Fruit fly (Drosophila melanogaster) whole organism, embryonic: ENCODE data around the gene Eip75B.
A peak's percentile ranks its signal among the peaks of the same experiment; 100 is the strongest.

Source experiments
- Aef1 ChIP-seq: fragments of 200-800 bp; sonication (Bioruptor generic); IDR thresholded peaks from 3 replicates; pipeline ENCODE4 v1.3.6; 2022; ENCODE audit warnings: missing biosample characterization, missing genetic modification characterization
- B-H2 ChIP-seq: fragments of 200-800 bp; sonication (Bioruptor generic); optimal IDR thresholded peaks from 2 replicates; lab custom pipeline; 2018; ENCODE audit warnings: missing biosample characterization, mild to moderate bottlenecking, missing genetic modification characterization
- BEAF-32 ChIP-seq: fragments of 200-800 bp; sonication (Bioruptor generic); optimal IDR thresholded peaks from 3 replicates; lab custom pipeline; 2017; ENCODE audit warnings: missing biosample characterization, missing genetic modification characterization, mild to moderate bottlenecking, moderate library complexity, missing genetic modification reagents
- BtbVII ChIP-seq: fragments of 200-800 bp; sonication (Bioruptor generic); optimal IDR thresholded peaks from 3 replicates; lab custom pipeline; 2017; ENCODE audit warnings: missing biosample characterization, mild to moderate bottlenecking, missing genetic modification characterization
- CG10462 ChIP-seq: fragments of 200-800 bp; sonication (Bioruptor generic); optimal IDR thresholded peaks from 2 replicates; lab custom pipeline; 2016; ENCODE audit warnings: missing biosample characterization, missing genetic modification characterization
- CG11085 ChIP-seq: fragments of 200-800 bp; sonication (Bioruptor generic); IDR thresholded peaks from 2 replicates; pipeline ENCODE4 v1.3.6; 2022; ENCODE audit warnings: missing biosample characterization, missing genetic modification characterization
- CG13424 ChIP-seq: fragments of 200-800 bp; sonication (Bioruptor generic); optimal IDR thresholded peaks from 2 replicates; lab custom pipeline; 2019; ENCODE audit warnings: missing biosample characterization, mild to moderate bottlenecking, missing genetic modification characterization, moderate library complexity
- CG14965 ChIP-seq: fragments of 200-800 bp; sonication (Bioruptor generic); optimal IDR thresholded peaks from 2 replicates; lab custom pipeline; 2016; ENCODE audit warnings: missing biosample characterization, missing genetic modification characterization, borderline replicate concordance
- CG15514 ChIP-seq: fragments of 200-800 bp; sonication (Bioruptor generic); optimal IDR thresholded peaks from 3 replicates; lab custom pipeline; 2017; ENCODE audit warnings: missing biosample characterization, missing genetic modification characterization, mild to moderate bottlenecking, moderate library complexity, missing genetic modification reagents
- CG18011 ChIP-seq: fragments of 200-800 bp; sonication (Bioruptor generic); optimal IDR thresholded peaks from 2 replicates; lab custom pipeline; 2017; ENCODE audit warnings: missing biosample characterization, missing genetic modification characterization, mild to moderate bottlenecking, moderate library complexity, missing genotype
- CG2678 ChIP-seq: fragments of 200-800 bp; sonication (Bioruptor generic); optimal IDR thresholded peaks from 3 replicates; lab custom pipeline; 2019; ENCODE audit warnings: missing biosample characterization, mild to moderate bottlenecking, missing genetic modification characterization, moderate library complexity
- CG3407 ChIP-seq: fragments of 200-800 bp; sonication (Bioruptor generic); optimal IDR thresholded peaks from 2 replicates; lab custom pipeline; 2018; ENCODE audit warnings: missing biosample characterization, mild to moderate bottlenecking, missing genetic modification characterization
- CG3847 ChIP-seq: fragments of 200-800 bp; sonication (Bioruptor generic); IDR thresholded peaks from 2 replicates; pipeline ENCODE4 v1.3.6; 2022; ENCODE audit warnings: missing biosample characterization, missing genetic modification characterization
- CG42726 ChIP-seq: fragments of 200-800 bp; sonication (Bioruptor generic); IDR thresholded peaks from 2 replicates; pipeline ENCODE4 v1.3.6; 2022; ENCODE audit warnings: missing biosample characterization, missing genetic modification characterization; ENCODE audit not compliant: partially characterized antibody
- CG43689 ChIP-seq: fragments of 200-800 bp; sonication (Bioruptor generic); IDR thresholded peaks from 2 replicates; pipeline ENCODE4 v1.3.6; 2022; ENCODE audit warnings: missing biosample characterization, missing genetic modification characterization
- CG4617 ChIP-seq: fragments of 200-800 bp; sonication (Bioruptor generic); optimal IDR thresholded peaks from 3 replicates; lab custom pipeline; 2016; ENCODE audit warnings: missing biosample characterization, missing genetic modification characterization, borderline replicate concordance
- CG5245 ChIP-seq: fragments of 200-800 bp; sonication (Bioruptor generic); optimal IDR thresholded peaks from 3 replicates; lab custom pipeline; 2016; ENCODE audit warnings: missing biosample characterization, missing genetic modification characterization
- Fer1 ChIP-seq: fragments of 200-800 bp; sonication (Bioruptor generic); optimal IDR thresholded peaks from 2 replicates; lab custom pipeline; 2017; ENCODE audit warnings: missing biosample characterization, mild to moderate bottlenecking, missing genetic modification characterization
- Fer3 ChIP-seq: fragments of 200-800 bp; sonication (Bioruptor generic); optimal IDR thresholded peaks from 2 replicates; lab custom pipeline; 2018; ENCODE audit warnings: missing biosample characterization, mild to moderate bottlenecking, missing genetic modification characterization, moderate library complexity
- H2.0 ChIP-seq: fragments of 200-800 bp; sonication (Bioruptor generic); IDR thresholded peaks from 2 replicates; pipeline ENCODE4 v1.3.6; 2022; ENCODE audit warnings: missing biosample characterization, missing genetic modification characterization
- Hmr ChIP-seq: fragments of 200-800 bp; sonication (Bioruptor generic); optimal IDR thresholded peaks from 3 replicates; lab custom pipeline; 2017; ENCODE audit warnings: mild to moderate bottlenecking, missing biosample characterization, missing genetic modification reagents, missing genetic modification characterization
- Lhr ChIP-seq: fragments of 200-800 bp; sonication (Bioruptor generic); optimal IDR thresholded peaks from 3 replicates; lab custom pipeline; 2017; ENCODE audit warnings: mild to moderate bottlenecking, missing biosample characterization, missing genetic modification reagents, missing genetic modification characterization
- Lim3 ChIP-seq: fragments of 200-800 bp; sonication (Bioruptor generic); IDR thresholded peaks from 2 replicates; pipeline ENCODE4 v1.3.6; 2022; ENCODE audit warnings: missing biosample characterization, missing genetic modification characterization
- NFAT ChIP-seq: fragments of 200-800 bp; sonication (Bioruptor generic); IDR thresholded peaks from 2 replicates; pipeline ENCODE4 v1.3.6; 2022; ENCODE audit warnings: missing biosample characterization, missing genetic modification characterization
- Nf-YC ChIP-seq: fragments of 200-800 bp; optimal IDR thresholded peaks from 3 replicates; lab custom pipeline; 2019; ENCODE audit warnings: missing biosample characterization, mild to moderate bottlenecking, missing genetic modification characterization, moderate library complexity
- NfI ChIP-seq: fragments of 200-800 bp; sonication (Bioruptor generic); optimal IDR thresholded peaks from 3 replicates; lab custom pipeline; 2018; ENCODE audit warnings: missing biosample characterization, mild to moderate bottlenecking, missing genetic modification characterization, moderate library complexity
- Oli ChIP-seq: fragments of 200-800 bp; sonication (Bioruptor generic); optimal IDR thresholded peaks from 2 replicates; lab custom pipeline; 2018; ENCODE audit warnings: missing biosample characterization, mild to moderate bottlenecking, missing genetic modification characterization, moderate library complexity
- Rx ChIP-seq: fragments of 200-800 bp; sonication (Bioruptor generic); IDR thresholded peaks from 2 replicates; pipeline ENCODE4 v1.3.6; 2022; ENCODE audit warnings: missing biosample characterization, missing genetic modification characterization
- TFAM ChIP-seq: fragments of 200-800 bp; sonication (Bioruptor generic); optimal IDR thresholded peaks from 2 replicates; lab custom pipeline; 2017; ENCODE audit warnings: missing biosample characterization, missing genetic modification characterization, inconsistent platforms
- Vsx1 ChIP-seq: fragments of 200-800 bp; sonication (Bioruptor generic); optimal IDR thresholded peaks from 2 replicates; lab custom pipeline; 2017; ENCODE audit warnings: missing biosample characterization, mild to moderate bottlenecking, missing genetic modification characterization, missing genetic modification reagents
- ara ChIP-seq: fragments of 200-800 bp; sonication (Bioruptor generic); IDR thresholded peaks from 2 replicates; pipeline ENCODE4 v1.3.6; 2022; ENCODE audit warnings: missing biosample characterization, missing genetic modification characterization
- ase ChIP-seq: fragments of 200-800 bp; sonication (Bioruptor generic); IDR thresholded peaks from 3 replicates; pipeline ENCODE4 v1.3.6; 2022; ENCODE audit warnings: missing biosample characterization, missing genetic modification characterization
- az2 ChIP-seq: fragments of 200-800 bp; sonication (Bioruptor generic); optimal IDR thresholded peaks from 3 replicates; lab custom pipeline; 2016; ENCODE audit warnings: missing biosample characterization, missing genetic modification characterization
- crc ChIP-seq: fragments of 200-800 bp; sonication (Bioruptor generic); optimal IDR thresholded peaks from 2 replicates; lab custom pipeline; 2016; ENCODE audit warnings: missing biosample characterization, missing genetic modification characterization
- crol ChIP-seq: fragments of 200-800 bp; sonication (Bioruptor generic); IDR thresholded peaks from 2 replicates; pipeline ENCODE4 v1.3.6; 2022; ENCODE audit warnings: missing biosample characterization, missing genetic modification characterization
- fd3F ChIP-seq: fragments of 200-800 bp; sonication (Bioruptor generic); optimal IDR thresholded peaks from 2 replicates; lab custom pipeline; 2018; ENCODE audit warnings: missing biosample characterization, mild to moderate bottlenecking, missing genetic modification characterization, moderate library complexity
- fd64A ChIP-seq: fragments of 200-800 bp; sonication (Bioruptor generic); optimal IDR thresholded peaks from 3 replicates; lab custom pipeline; 2018; ENCODE audit warnings: missing biosample characterization, mild to moderate bottlenecking, missing genetic modification characterization
- gcm2 ChIP-seq: fragments of 200-800 bp; sonication (Bioruptor generic); optimal IDR thresholded peaks from 2 replicates; lab custom pipeline; 2016; ENCODE audit warnings: missing biosample characterization, missing genetic modification characterization
- gem ChIP-seq: fragments of 200-800 bp; sonication (Bioruptor generic); optimal IDR thresholded peaks from 2 replicates; lab custom pipeline; 2019; ENCODE audit warnings: missing biosample characterization, mild to moderate bottlenecking, missing genetic modification characterization, moderate library complexity
- gsb-n ChIP-seq: fragments of 200-800 bp; sonication (Bioruptor generic); optimal IDR thresholded peaks from 3 replicates; lab custom pipeline; 2018; ENCODE audit warnings: missing biosample characterization, mild to moderate bottlenecking, missing genetic modification characterization
- klu ChIP-seq: fragments of 200-800 bp; sonication (Bioruptor generic); IDR thresholded peaks from 2 replicates; pipeline ENCODE4 v1.3.6; 2022; ENCODE audit warnings: missing biosample characterization, missing genetic modification characterization
- lab ChIP-seq: fragments of 200-800 bp; sonication (Bioruptor generic); optimal IDR thresholded peaks from 3 replicates; lab custom pipeline; 2017; ENCODE audit warnings: missing biosample characterization, missing genetic modification characterization, mild to moderate bottlenecking, moderate library complexity, missing genetic modification reagents
- luna ChIP-seq: fragments of 200-800 bp; sonication (Bioruptor generic); optimal IDR thresholded peaks from 2 replicates; lab custom pipeline; 2016; ENCODE audit warnings: missing biosample characterization, missing genetic modification characterization
- pita ChIP-seq: fragments of 200-800 bp; sonication (Bioruptor generic); optimal IDR thresholded peaks from 2 replicates; lab custom pipeline; 2017; ENCODE audit warnings: missing biosample characterization, mild to moderate bottlenecking, missing genetic modification characterization
- sna ChIP-seq: fragments of 200-800 bp; sonication (Bioruptor generic); IDR thresholded peaks from 2 replicates; pipeline ENCODE4 v1.3.6; 2022; ENCODE audit warnings: missing biosample characterization, missing genetic modification characterization; ENCODE audit not compliant: partially characterized antibody
- so ChIP-seq: fragments of 200-800 bp; sonication (Bioruptor generic); IDR thresholded peaks from 3 replicates; pipeline ENCODE4 v1.3.6; 2022; ENCODE audit warnings: missing biosample characterization, missing genetic modification characterization
- stwl ChIP-seq: fragments of 200-800 bp; sonication (Bioruptor generic); optimal IDR thresholded peaks from 3 replicates; lab custom pipeline; 2018; ENCODE audit warnings: missing biosample characterization, mild to moderate bottlenecking, missing genetic modification characterization, moderate library complexity
- toy ChIP-seq: fragments of 200-800 bp; sonication (Bioruptor generic); IDR thresholded peaks from 2 replicates; pipeline ENCODE4 v1.3.6; 2022; ENCODE audit warnings: missing biosample characterization, missing genetic modification characterization
- vfl ChIP-seq: fragments of 200-800 bp; sonication (Bioruptor generic); optimal IDR thresholded peaks from 2 replicates; lab custom pipeline; 2016; ENCODE audit warnings: missing biosample characterization, missing genetic modification characterization

The Eip75B gene

dm6 chr3L:17948643-17949506 lies 115.6 kb downstream of the Eip75B start (continued):
- TF ChIP-seq H2.0 (GFP tag; lab: Robert Waterston, UW): peak; percentile 38; the same call in 1 of the 2 replicates
- peak; percentile 74 for TF ChIP-seq lab (GFP tag; lab: Kevin White, UChicago)
- no peak for TF ChIP-seq CG4617 (GFP tag; lab: Kevin White, UChicago)
- TF ChIP-seq CG43689 (GFP tag; lab: Robert Waterston, UW): no peak
- TF ChIP-seq ase (GFP tag; lab: Robert Waterston, UW): no peak
- no peak for TF ChIP-seq CG13424 (tag; lab: Kevin White, UChicago)
- TF ChIP-seq vfl (GFP tag; lab: Kevin White, UChicago): no peak
- TF ChIP-seq TFAM (GFP tag; lab: Kevin White, UChicago): no peak
- no peak for TF ChIP-seq gcm2 (GFP tag; lab: Kevin White, UChicago)
- no peak for TF ChIP-seq gsb-n
- no peak for TF ChIP-seq Fer3
- TF ChIP-seq BEAF-32 (GFP tag; lab: Kevin White, UChicago): no peak
- no peak for TF ChIP-seq Aef1 (GFP tag; lab: Robert Waterston, UW)
- no peak for TF ChIP-seq CG5245
- no peak for TF ChIP-seq so (GFP tag; lab: Robert Waterston, UW)
- TF ChIP-seq toy (GFP tag; lab: Robert Waterston, UW): peak; percentile 59; the same call in 1 of the 2 replicates
- TF ChIP-seq BtbVII (GFP tag; lab: Kevin White, UChicago): no peak
- peak; percentile 49 for TF ChIP-seq CG2678 (tag; lab: Kevin White, UChicago)
- no peak for TF ChIP-seq sna (GFP tag; lab: Robert Waterston, UW)
- no peak for TF ChIP-seq CG14965 (GFP tag; lab: Kevin White, UChicago)
- TF ChIP-seq Rx (GFP tag; lab: Robert Waterston, UW): no peak
- TF ChIP-seq klu (GFP tag; lab: Robert Waterston, UW): 0 out of 2 replicates have a peak, but pooled peaks have one; percentile 35
- no peak for TF ChIP-seq CG11085 (GFP tag; lab: Robert Waterston, UW)
- no peak for TF ChIP-seq Vsx1
- TF ChIP-seq NFAT (GFP tag; lab: Robert Waterston, UW): peak; percentile 85
- no peak for TF ChIP-seq CG3847
- TF ChIP-seq stwl (tag; lab: Kevin White, UChicago): no peak
- TF ChIP-seq crol (GFP tag; lab: Robert Waterston, UW): peak; percentile 99
- TF ChIP-seq Hmr (GFP tag; lab: Kevin White, UChicago): peak; percentile 3
- TF ChIP-seq pita (GFP tag; lab: Kevin White, UChicago): no peak
- peak; percentile 66 for TF ChIP-seq CG42726 (GFP tag; lab: Robert Waterston, UW)
- peak; percentile 37 for TF ChIP-seq gem (tag; lab: Kevin White, UChicago)
- no peak for TF ChIP-seq fd3F (GFP tag; lab: Kevin White, UChicago)
- no peak for TF ChIP-seq CG3407 (GFP tag; lab: Kevin White, UChicago)
- TF ChIP-seq fd64A (GFP tag; lab: Kevin White, UChicago): no peak
- TF ChIP-seq az2 (GFP tag; lab: Kevin White, UChicago): no peak
- peak; percentile 18 for TF ChIP-seq CG15514 (GFP tag; lab: Kevin White, UChicago)
- TF ChIP-seq Lim3 (GFP tag; lab: Robert Waterston, UW): no peak
- no peak for TF ChIP-seq crc (GFP tag; lab: Kevin White, UChicago)
- no peak for TF ChIP-seq NfI (GFP tag; lab: Kevin White, UChicago)
- peak; percentile 13 for TF ChIP-seq B-H2
- TF ChIP-seq Fer1 (GFP tag; lab: Kevin White, UChicago): peak; percentile 37
- no peak for TF ChIP-seq luna (GFP tag; lab: Kevin White, UChicago)
- TF ChIP-seq ara (GFP tag; lab: Robert Waterston, UW): 0 out of 2 replicates have a peak, but pooled peaks have one; percentile 40
- TF ChIP-seq Oli: no peak
- no peak for TF ChIP-seq Nf-YC (tag; lab: Kevin White, UChicago)
- no peak for TF ChIP-seq CG10462 (GFP tag; lab: Kevin White, UChicago)
- no peak for TF ChIP-seq CG18011
- no peak for TF ChIP-seq Lhr (GFP tag; lab: Kevin White, UChicago)
